Fruit fly (Drosophila melanogaster) whole organism, embryonic: ENCODE measurements around the gene CG31231.

ENCODE experiments used
- Antp ChIP-seq: fragments of 200-800 bp; sonication (Bioruptor generic); optimal IDR thresholded peaks from 3 replicates; lab custom pipeline; 2016; ENCODE audit warnings: missing biosample characterization, missing genetic modification characterization
- Bgb ChIP-seq: fragments of 200-800 bp; sonication (Bioruptor generic); IDR thresholded peaks from 2 replicates; pipeline ENCODE4 v1.3.6; 2022; ENCODE audit warnings: missing biosample characterization, missing genetic modification characterization; ENCODE audit not compliant: partially characterized antibody
- C15 ChIP-seq: fragments of 200-800 bp; sonication (Bioruptor generic); IDR thresholded peaks from 3 replicates; pipeline ENCODE4 v1.3.6; 2022; ENCODE audit warnings: missing biosample characterization, missing genetic modification characterization
- CG10654 ChIP-seq: fragments of 200-800 bp; sonication (Bioruptor generic); optimal IDR thresholded peaks from 2 replicates; lab custom pipeline; 2016; ENCODE audit warnings: missing biosample characterization, missing genetic modification characterization
- CG12155 ChIP-seq: fragments of 200-800 bp; sonication (Bioruptor generic); optimal IDR thresholded peaks from 3 replicates; lab custom pipeline; 2016; ENCODE audit warnings: missing biosample characterization, missing genetic modification characterization
- CG12236 ChIP-seq: fragments of 200-800 bp; sonication (Bioruptor generic); optimal IDR thresholded peaks from 2 replicates; lab custom pipeline; 2016; ENCODE audit warnings: missing biosample characterization, missing genetic modification characterization
- CG15011 ChIP-seq: fragments of 200-800 bp; sonication (Bioruptor generic); optimal IDR thresholded peaks from 3 replicates; lab custom pipeline; 2018; ENCODE audit warnings: missing biosample characterization, mild to moderate bottlenecking, missing genetic modification characterization
- CG16813 ChIP-seq: fragments of 200-800 bp; sonication (Bioruptor generic); IDR thresholded peaks from 3 replicates; pipeline ENCODE4 v1.3.6; 2022; ENCODE audit warnings: missing biosample characterization, missing genetic modification characterization; ENCODE audit not compliant: partially characterized antibody
- CG16815 ChIP-seq: fragments of 200-800 bp; sonication (Bioruptor generic); optimal IDR thresholded peaks from 3 replicates; lab custom pipeline; 2017; ENCODE audit warnings: missing biosample characterization, mild to moderate bottlenecking, missing genetic modification characterization
- CG17802 ChIP-seq: fragments of 200-800 bp; sonication (Bioruptor generic); optimal IDR thresholded peaks from 2 replicates; lab custom pipeline; 2018; ENCODE audit warnings: missing biosample characterization, mild to moderate bottlenecking, missing genetic modification characterization, moderate library complexity
- CG2116 ChIP-seq: fragments of 200-800 bp; sonication (Bioruptor generic); optimal IDR thresholded peaks from 3 replicates; lab custom pipeline; 2018; ENCODE audit warnings: missing biosample characterization, mild to moderate bottlenecking, missing genetic modification characterization
- CG2889 ChIP-seq: fragments of 200-800 bp; sonication (Bioruptor generic); IDR thresholded peaks from 3 replicates; pipeline ENCODE4 v1.3.6; 2022; ENCODE audit warnings: missing biosample characterization, missing genetic modification characterization
- CG31224 ChIP-seq: fragments of 200-800 bp; sonication (Bioruptor generic); IDR thresholded peaks from 2 replicates; pipeline ENCODE4 v1.3.6; 2022; ENCODE audit warnings: missing biosample characterization, missing genetic modification characterization
- CG31441 ChIP-seq: fragments of 200-800 bp; sonication (Bioruptor generic); IDR thresholded peaks from 2 replicates; pipeline ENCODE4 v1.3.6; 2022; ENCODE audit warnings: missing biosample characterization, missing genetic modification characterization
- CG32532 ChIP-seq: fragments of 200-800 bp; sonication (Bioruptor generic); IDR thresholded peaks from 2 replicates; pipeline ENCODE4 v1.3.6; 2022; ENCODE audit warnings: missing biosample characterization, missing genetic modification characterization
- CG32767 ChIP-seq: fragments of 200-800 bp; sonication (Bioruptor generic); IDR thresholded peaks from 2 replicates; pipeline ENCODE4 v1.3.6; 2022; ENCODE audit warnings: missing biosample characterization, missing genetic modification characterization
- CG42726 ChIP-seq: fragments of 200-800 bp; sonication (Bioruptor generic); IDR thresholded peaks from 2 replicates; pipeline ENCODE4 v1.3.6; 2022; ENCODE audit warnings: missing biosample characterization, missing genetic modification characterization; ENCODE audit not compliant: partially characterized antibody
- CG4707 ChIP-seq: fragments of 200-800 bp; sonication (Bioruptor generic); optimal IDR thresholded peaks from 2 replicates; lab custom pipeline; 2018; ENCODE audit warnings: missing biosample characterization, mild to moderate bottlenecking, missing genetic modification characterization, moderate library complexity
- CG6175 ChIP-seq: fragments of 200-800 bp; sonication (Bioruptor generic); IDR thresholded peaks from 3 replicates; pipeline ENCODE4 v1.3.6; 2022; ENCODE audit warnings: missing biosample characterization, missing genetic modification characterization
- CG6683 ChIP-seq: fragments of 200-800 bp; sonication (Bioruptor generic); optimal IDR thresholded peaks from 2 replicates; lab custom pipeline; 2017; ENCODE audit warnings: missing biosample characterization, mild to moderate bottlenecking, missing genetic modification characterization, missing genetic modification reagents
- CG6765 ChIP-seq: fragments of 200-800 bp; sonication (Bioruptor generic); optimal IDR thresholded peaks from 3 replicates; lab custom pipeline; 2017; ENCODE audit warnings: missing biosample characterization, mild to moderate bottlenecking, missing genetic modification characterization
- CG6813 ChIP-seq: fragments of 200-800 bp; sonication (Bioruptor generic); optimal IDR thresholded peaks from 2 replicates; lab custom pipeline; 2017; ENCODE audit warnings: missing biosample characterization, missing genetic modification characterization, mild to moderate bottlenecking, moderate library complexity, missing genetic modification reagents
- CG8388 ChIP-seq: fragments of 200-800 bp; sonication (Bioruptor generic); optimal IDR thresholded peaks from 2 replicates; lab custom pipeline; 2019; ENCODE audit warnings: missing biosample characterization, mild to moderate bottlenecking, missing genetic modification characterization, moderate library complexity
- CG9609 ChIP-seq: fragments of 200-800 bp; sonication (Bioruptor generic); optimal IDR thresholded peaks from 3 replicates; lab custom pipeline; 2016; ENCODE audit warnings: missing biosample characterization, missing genetic modification characterization
- CHES-1-like ChIP-seq: fragments of 200-800 bp; sonication (Bioruptor generic); optimal IDR thresholded peaks from 2 replicates; lab custom pipeline; 2016; ENCODE audit warnings: missing biosample characterization, missing genetic modification characterization
- Dref ChIP-seq: fragments of 200-800 bp; sonication (Bioruptor generic); IDR thresholded peaks from 2 replicates; pipeline ENCODE4 v1.3.6; 2022; ENCODE audit warnings: missing biosample characterization, missing genetic modification characterization
- HLH54F ChIP-seq: fragments of 200-800 bp; sonication (Bioruptor generic); optimal IDR thresholded peaks from 3 replicates; lab custom pipeline; 2016; ENCODE audit warnings: missing biosample characterization, missing genetic modification characterization
- Hr39 ChIP-seq: fragments of >200 bp; optimal IDR thresholded peaks from 2 replicates; lab custom pipeline; 2017
- Jarid2 ChIP-seq: fragments of 200-800 bp; sonication (Bioruptor generic); optimal IDR thresholded peaks from 3 replicates; lab custom pipeline; 2017; ENCODE audit warnings: mild to moderate bottlenecking, missing biosample characterization, missing genetic modification reagents, missing genetic modification characterization
- NFAT ChIP-seq: fragments of 200-800 bp; sonication (Bioruptor generic); IDR thresholded peaks from 2 replicates; pipeline ENCODE4 v1.3.6; 2022; ENCODE audit warnings: missing biosample characterization, missing genetic modification characterization
- Nf-YB ChIP-seq: fragments of 200-800 bp; sonication (Bioruptor generic); optimal IDR thresholded peaks from 3 replicates; lab custom pipeline; 2019; ENCODE audit warnings: missing biosample characterization, mild to moderate bottlenecking, missing genetic modification characterization, moderate library complexity
- Pdp1 ChIP-seq, 2 experiments: fragments of 200-800 bp; sonication (Bioruptor generic); optimal IDR thresholded peaks; 3 replicates each; lab custom pipeline; 2016; ENCODE audit warnings: missing biosample characterization in 2 of 2, missing genetic modification characterization in 2 of 2, mild to moderate bottlenecking in 1 of 2, moderate library complexity in 1 of 2
- Six4 ChIP-seq: fragments of 200-800 bp; sonication (Bioruptor generic); optimal IDR thresholded peaks from 2 replicates; lab custom pipeline; 2016; ENCODE audit warnings: missing biosample characterization, missing genetic modification characterization
- Vsx1 ChIP-seq: fragments of 200-800 bp; sonication (Bioruptor generic); optimal IDR thresholded peaks from 2 replicates; lab custom pipeline; 2017; ENCODE audit warnings: missing biosample characterization, mild to moderate bottlenecking, missing genetic modification characterization, missing genetic modification reagents
- Xbp1 ChIP-seq: fragments of 200-800 bp; sonication (Bioruptor generic); optimal IDR thresholded peaks from 3 replicates; lab custom pipeline; 2016; ENCODE audit warnings: missing biosample characterization, mild to moderate bottlenecking, missing genetic modification characterization
- al ChIP-seq: fragments of 200-800 bp; sonication (Bioruptor generic); IDR thresholded peaks from 2 replicates; pipeline ENCODE4 v1.3.6; 2022; ENCODE audit warnings: missing biosample characterization, missing genetic modification characterization
- amos ChIP-seq: fragments of 200-800 bp; sonication (Bioruptor generic); IDR thresholded peaks from 2 replicates; pipeline ENCODE4 v1.3.6; 2022; ENCODE audit warnings: missing biosample characterization, missing genetic modification characterization; ENCODE audit not compliant: partially characterized antibody
- dysf ChIP-seq: fragments of 200-800 bp; sonication (Bioruptor generic); IDR thresholded peaks from 3 replicates; pipeline ENCODE4 v1.3.6; 2022; ENCODE audit warnings: missing biosample characterization, missing genetic modification characterization
- fd3F ChIP-seq: fragments of 200-800 bp; sonication (Bioruptor generic); optimal IDR thresholded peaks from 2 replicates; lab custom pipeline; 2018; ENCODE audit warnings: missing biosample characterization, mild to moderate bottlenecking, missing genetic modification characterization, moderate library complexity
- hbn ChIP-seq: fragments of 200-800 bp; sonication (Bioruptor generic); IDR thresholded peaks from 2 replicates; pipeline ENCODE4 v1.3.6; 2022; ENCODE audit warnings: missing biosample characterization, missing genetic modification characterization; ENCODE audit not compliant: partially characterized antibody
- jumu ChIP-seq: fragments of 200-800 bp; sonication (Bioruptor generic); optimal IDR thresholded peaks from 3 replicates; lab custom pipeline; 2016; ENCODE audit warnings: missing biosample characterization, missing genetic modification characterization
- knrl ChIP-seq: fragments of 200-800 bp; sonication (Bioruptor generic); IDR thresholded peaks from 3 replicates; pipeline ENCODE4 v1.3.6; 2022; ENCODE audit warnings: missing biosample characterization, missing genetic modification characterization; ENCODE audit not compliant: partially characterized antibody
- maf-S ChIP-seq: fragments of 200-800 bp; sonication (Bioruptor generic); optimal IDR thresholded peaks from 2 replicates; lab custom pipeline; 2016; ENCODE audit warnings: missing biosample characterization, missing genetic modification characterization
- mld ChIP-seq: fragments of 200-800 bp; sonication (Bioruptor generic); IDR thresholded peaks from 3 replicates; pipeline ENCODE4 v1.3.6; 2022; ENCODE audit warnings: missing biosample characterization, missing genetic modification characterization; ENCODE audit not compliant: partially characterized antibody
- sd ChIP-seq: fragments of 200-800 bp; sonication (Bioruptor generic); optimal IDR thresholded peaks from 3 replicates; lab custom pipeline; 2018; ENCODE audit warnings: missing biosample characterization, mild to moderate bottlenecking, missing genetic modification characterization, moderate library complexity
- sima ChIP-seq: fragments of 200-800 bp; sonication (Bioruptor generic); optimal IDR thresholded peaks from 2 replicates; lab custom pipeline; 2016; ENCODE audit warnings: missing biosample characterization, missing genetic modification characterization
- tap ChIP-seq: fragments of 200-800 bp; optimal IDR thresholded peaks from 3 replicates; lab custom pipeline; 2019; ENCODE audit warnings: missing biosample characterization, mild to moderate bottlenecking, missing genetic modification characterization, moderate library complexity
- tin ChIP-seq: fragments of 200-800 bp; sonication (Bioruptor generic); optimal IDR thresholded peaks from 3 replicates; lab custom pipeline; 2016; ENCODE audit warnings: missing biosample characterization, missing genetic modification characterization
- unpg ChIP-seq: fragments of 200-800 bp; sonication (Bioruptor generic); optimal IDR thresholded peaks from 3 replicates; lab custom pipeline; 2018; ENCODE audit warnings: missing biosample characterization, mild to moderate bottlenecking, missing genetic modification characterization, moderate library complexity
- wek ChIP-seq: fragments of 200-800 bp; sonication (Bioruptor generic); optimal IDR thresholded peaks from 3 replicates; lab custom pipeline; 2018; ENCODE audit warnings: missing biosample characterization, mild to moderate bottlenecking, missing genetic modification characterization, moderate library complexity
- yki ChIP-seq: fragments of >200 bp; optimal IDR thresholded peaks from 3 replicates; lab custom pipeline; 2018
- zfh1 ChIP-seq: fragments of 200-800 bp; sonication (Bioruptor generic); IDR thresholded peaks from 3 replicates; pipeline ENCODE4 v1.3.6; 2022; ENCODE audit warnings: missing biosample characterization, missing genetic modification characterization

The CG31231 gene

dm6 chr3R:18621230-18621629 lies 43.9 kb upstream of the CG31231 start, which contains the start of gene CG14304 (continued):
- TF ChIP-seq Xbp1 (GFP tag; lab: Kevin White, UChicago), result no peak
- no peak for TF ChIP-seq Vsx1 (GFP tag; lab: Kevin White, UChicago)
- TF ChIP-seq wek (GFP tag; lab: Kevin White, UChicago), result no peak
- TF ChIP-seq C15 (GFP tag; lab: Robert Waterston, UW), result no peak
- no peak for TF ChIP-seq unpg
- TF ChIP-seq mld (GFP tag; lab: Robert Waterston, UW), result no peak
- no peak for TF ChIP-seq al (GFP tag; lab: Robert Waterston, UW)
- TF ChIP-seq CG10654 (GFP tag; lab: Kevin White, UChicago), result no peak
- TF ChIP-seq CG12155 (GFP tag; lab: Kevin White, UChicago), result no peak
- 0 out of 3 replicates have a peak, but pooled peaks have one; percentile 58 for TF ChIP-seq CG6175 (GFP tag; lab: Robert Waterston, UW)
- TF ChIP-seq NFAT (GFP tag; lab: Robert Waterston, UW), result no peak
- no peak for TF ChIP-seq CG31224 (GFP tag; lab: Robert Waterston, UW)
- no peak for TF ChIP-seq Bgb (GFP tag; lab: Robert Waterston, UW)
- no peak for TF ChIP-seq CG16815 (GFP tag; lab: Kevin White, UChicago)
- no peak for TF ChIP-seq Hr39
- no peak for TF ChIP-seq CG15011 (GFP tag; lab: Kevin White, UChicago)
- no peak for TF ChIP-seq CG42726 (GFP tag; lab: Robert Waterston, UW)
- no peak for TF ChIP-seq Nf-YB (GFP tag; lab: Kevin White, UChicago)
- TF ChIP-seq CG8388 (GFP tag; lab: Kevin White, UChicago), result no peak
- no peak for TF ChIP-seq Six4 (GFP tag; lab: Kevin White, UChicago)
- TF ChIP-seq amos (GFP tag; lab: Robert Waterston, UW), result peak; percentile 32; the same call in 1 of the 2 replicates
- TF ChIP-seq Dref (GFP tag; lab: Robert Waterston, UW), result no peak
- 0 out of 3 replicates have a peak, but pooled peaks have one; percentile 20 for TF ChIP-seq CG16813
- no peak for TF ChIP-seq CG6683 (GFP tag; lab: Kevin White, UChicago)
- TF ChIP-seq maf-S, result no peak
- no peak for TF ChIP-seq CG31441 (GFP tag; lab: Robert Waterston, UW)
- no peak for TF ChIP-seq tap (tag; lab: Kevin White, UChicago)
- TF ChIP-seq Antp, result no peak
- TF ChIP-seq tin (GFP tag; lab: Kevin White, UChicago), result no peak
- no peak for TF ChIP-seq CG17802 (tag; lab: Kevin White, UChicago)
- no peak for TF ChIP-seq sd (tag; lab: Kevin White, UChicago)
- TF ChIP-seq CG4707 (GFP tag; lab: Kevin White, UChicago), result no peak
- peak; percentile 35 for TF ChIP-seq Jarid2
- TF ChIP-seq knrl (GFP tag; lab: Robert Waterston, UW), result 0 out of 3 replicates have a peak, but pooled peaks have one; percentile 12
- no peak for TF ChIP-seq dysf (GFP tag; lab: Robert Waterston, UW)
- no peak for TF ChIP-seq CG6813 (GFP tag; lab: Kevin White, UChicago)
- TF ChIP-seq HLH54F (GFP tag; lab: Kevin White, UChicago), result no peak
- no peak for TF ChIP-seq sima
- TF ChIP-seq zfh1 (GFP tag; lab: Robert Waterston, UW), result no peak
- no peak for TF ChIP-seq CG9609 (GFP tag; lab: Kevin White, UChicago)
- TF ChIP-seq jumu, result no peak
- no peak for TF ChIP-seq CG32532 (GFP tag; lab: Robert Waterston, UW)
- TF ChIP-seq CG2116 (GFP tag; lab: Kevin White, UChicago), result no peak
- no peak for TF ChIP-seq CG12236 (GFP tag; lab: Kevin White, UChicago)
- no peak for TF ChIP-seq CG32767
- TF ChIP-seq CG2889, result no peak
- no peak for TF ChIP-seq Pdp1 (GFP tag; optimal IDR thresholded peaks at IDR 0.05; lab: Kevin White, UChicago)
- no peak for TF ChIP-seq CHES-1-like
- no peak for TF ChIP-seq yki
- no peak for TF ChIP-seq hbn (GFP tag; lab: Robert Waterston, UW)
- no peak for TF ChIP-seq CG6765
- no peak for TF ChIP-seq fd3F (GFP tag; lab: Kevin White, UChicago)
